Worm (Caenorhabditis elegans): ENCODE data around the gene F44E7.3.

F44E7.3 gene

DNA sequence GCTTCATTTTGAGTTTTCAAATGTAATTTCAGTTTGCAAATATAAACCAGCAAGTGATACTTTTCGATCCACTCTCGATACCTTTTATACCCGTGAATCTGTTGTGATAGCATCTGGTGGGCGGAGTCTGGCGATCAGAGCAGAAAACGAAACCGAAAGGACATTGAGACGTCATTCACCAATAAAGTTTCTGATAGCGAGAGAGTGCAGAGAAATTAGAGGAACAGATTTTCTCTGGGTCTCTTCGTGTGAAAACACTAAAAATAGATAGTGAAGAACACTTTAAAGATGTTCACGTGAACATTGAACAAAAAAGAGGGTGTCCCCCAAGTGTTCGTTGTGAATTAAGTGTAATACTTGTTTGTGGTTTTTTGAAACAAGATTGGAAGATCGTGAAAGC is 8.0 kb upstream of the F44E7.3 start, which contains the start of gene pgph-3 (continued):
- TF ChIP-seq snpc-4 (tag; optimal IDR thresholded peaks at IDR 0.05) (no peak), ces-1 (GFP tag; optimal IDR thresholded peaks at IDR 0.05) (no peak), nhr-42 (GFP tag; IDR thresholded peaks at IDR 0.05) (no peak), lim-7 (GFP tag; IDR thresholded peaks at IDR 0.05) (no peak), dmd-9 (GFP tag; IDR thresholded peaks at IDR 0.05) (no peak), aly-2 (tag; optimal IDR thresholded peaks at IDR 0.05) (no peak), vab-7 (GFP tag; IDR thresholded peaks at IDR 0.05) (no peak), fos-1 (tag; optimal IDR thresholded peaks at IDR 0.05) (no peak), nhr-102 (tag; optimal IDR thresholded peaks at IDR 0.05) (peak; percentile 78), madf-5 (GFP tag; IDR thresholded peaks at IDR 0.05) (no peak), ztf-7 (tag; optimal IDR thresholded peaks at IDR 0.05) (peak; percentile 65), pha-4 (GFP tag; IDR thresholded peaks at IDR 0.05) (no peak), pha-4 (tag; optimal IDR thresholded peaks at IDR 0.05) (no peak), egl-43 (GFP tag; IDR thresholded peaks at IDR 0.05) (no peak), gei-8 (GFP tag; optimal IDR thresholded peaks at IDR 0.05) (peak; percentile 7), lin-13 (GFP tag; optimal IDR thresholded peaks at IDR 0.05) (no peak), mxl-3 (GFP tag; optimal IDR thresholded peaks at IDR 0.05) (peak; percentile 71), T26A8.4 (GFP tag; IDR thresholded peaks at IDR 0.05) (no peak; the same call in 1 of the 2 replicates), nhr-77 (tag; optimal IDR thresholded peaks at IDR 0.05) (peak; percentile 85), nhr-28 (tag; optimal IDR thresholded peaks at IDR 0.05) (peak; percentile 89), Y48G9A.11 (GFP tag; IDR thresholded peaks at IDR 0.05) (no peak), unc-62 (GFP tag; optimal IDR thresholded peaks at IDR 0.05 in 1 of 2) (no peak), unc-62 (tag; optimal IDR thresholded peaks at IDR 0.05) (no peak), F49E8.2 (tag; optimal IDR thresholded peaks at IDR 0.05; ENCODE audit: borderline replicate concordance) (no peak), dve-1 (tag; optimal IDR thresholded peaks at IDR 0.05; ENCODE audit: insufficient read depth) (peak; percentile 94), zfp-2 (tag; optimal IDR thresholded peaks at IDR 0.05) (no peak), F37D6.2 (tag; optimal IDR thresholded peaks at IDR 0.05) (no peak), mep-1 (tag; optimal IDR thresholded peaks at IDR 0.05) (peak; percentile 52), lin-38 (GFP tag; IDR thresholded peaks at IDR 0.05) (peak; percentile 38), spr-1 (tag; optimal IDR thresholded peaks at IDR 0.05) (peak; percentile 26), dmd-6 (GFP tag; IDR thresholded peaks at IDR 0.05) (peak; percentile 98), cey-2 (tag; optimal IDR thresholded peaks at IDR 0.05; ENCODE audit: borderline replicate concordance, insufficient read depth) (peak; percentile 80), attf-4 (tag; optimal IDR thresholded peaks at IDR 0.05) (no peak), R02D3.7 (tag; optimal IDR thresholded peaks at IDR 0.05) (no peak), ceh-28 (tag; optimal IDR thresholded peaks at IDR 0.05) (no peak), zip-2 (tag; optimal IDR thresholded peaks at IDR 0.05) (peak; percentile 19), F44E2.7 (GFP tag; IDR thresholded peaks at IDR 0.05) (no peak), nhr-41 (GFP tag; IDR thresholded peaks at IDR 0.05) (no peak), Y75B8A.6 (GFP tag; IDR thresholded peaks at IDR 0.05) (no peak), ama-1 (optimal IDR thresholded peaks at IDR 0.05) (no peak), aha-1 (tag) (peak; percentile 51), lin-1 (GFP tag; IDR thresholded peaks at IDR 0.05) (peak; percentile 91), D1046.2 (GFP tag; IDR thresholded peaks at IDR 0.05) (no peak), daf-16 (GFP tag; optimal IDR thresholded peaks at IDR 0.05) (peak; percentile 10 to 66), daf-16 (tag; optimal IDR thresholded peaks at IDR 0.05) (peak; percentile 85), mxl-2 (GFP tag; conservative IDR thresholded peaks at IDR 0.05) (peak; percentile 93), snpc-1.2 (GFP tag; IDR thresholded peaks at IDR 0.05) (no peak), ceh-62 (tag; optimal IDR thresholded peaks at IDR 0.05) (no peak), tag-97 (GFP tag; IDR thresholded peaks at IDR 0.05) (no peak), spr-3 (GFP tag; optimal IDR thresholded peaks at IDR 0.05) (no peak), nhr-10 (tag; optimal IDR thresholded peaks at IDR 0.05) (peak; percentile 60), jun-1 (tag; optimal IDR thresholded peaks at IDR 0.05) (no peak), skn-1 (tag; optimal IDR thresholded peaks at IDR 0.05) (no peak), lin-39 (tag; optimal IDR thresholded peaks at IDR 0.05) (no peak)

Measured in whole organism, L4 larva.